Fruit fly (Drosophila melanogaster): ENCODE results near the gene Ahcy.

DNA sequence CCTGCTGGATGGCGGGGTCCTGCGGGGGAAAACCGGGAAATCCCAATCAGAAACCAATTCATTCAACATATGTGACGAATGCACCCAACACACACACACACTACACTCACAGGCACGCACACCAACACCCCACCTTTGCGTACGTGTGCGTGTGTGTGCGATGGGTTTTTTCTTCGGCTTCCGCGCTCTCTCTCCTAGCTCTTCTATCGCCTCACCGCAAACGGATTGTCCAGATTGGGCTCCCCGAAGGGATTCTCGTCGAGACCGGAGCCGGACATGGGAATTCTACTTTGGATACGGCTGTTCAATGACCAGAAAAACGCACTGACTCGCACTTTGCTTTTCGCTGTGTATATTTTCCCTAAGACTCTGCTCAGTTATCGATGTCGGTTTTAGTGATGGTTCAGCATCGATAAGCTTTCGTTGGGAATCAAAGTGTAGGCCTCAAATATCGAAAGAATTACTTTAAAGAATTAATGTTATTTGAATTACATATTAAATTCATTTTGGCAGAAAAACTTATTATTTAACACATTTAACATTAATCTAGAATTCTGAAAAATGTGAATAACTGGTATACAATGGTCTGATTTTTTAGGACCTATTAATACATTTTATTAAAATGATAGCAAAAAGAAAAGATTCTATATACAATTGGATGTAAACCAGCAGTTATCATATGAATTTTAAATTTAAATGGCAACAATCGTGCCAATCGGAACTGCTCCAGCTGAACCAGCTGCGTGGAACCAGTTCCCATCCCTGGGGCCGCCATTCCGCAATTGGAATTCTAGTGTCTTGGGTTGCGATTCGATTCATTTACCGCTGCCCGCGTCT is at the start of gene Ahcy, which contains the start of gene Scamp:
- no peak for TF ChIP-seq Dll (optimal IDR thresholded peaks at IDR 0.05)
- no peak for TF ChIP-seq usp (GFP tag; optimal IDR thresholded peaks at IDR 0.05)
- no peak for TF ChIP-seq pan (optimal IDR thresholded peaks at IDR 0.05)
- TF ChIP-seq psq (optimal IDR thresholded peaks at IDR 0.05), result no peak
- TF ChIP-seq CG8478 (optimal IDR thresholded peaks at IDR 0.05), result no peak
- TF ChIP-seq EcR (GFP tag; optimal IDR thresholded peaks at IDR 0.05), result no peak

Measured in whole organism.